Fruit fly (Drosophila melanogaster): ENCODE measurements around the gene Pde9.

dm6 chrX:12801357-12801756 lies 95.8 kb downstream of the Pde9 start, which contains the start of gene Nep6:
- TF ChIP-seq tai (GFP tag; optimal IDR thresholded peaks at IDR 0.05) = no peak
- no peak for TF ChIP-seq Sp1 (GFP tag; optimal IDR thresholded peaks at IDR 0.05)
- no peak for TF ChIP-seq GATAd (GFP tag; optimal IDR thresholded peaks at IDR 0.05)
- no peak for TF ChIP-seq psq (GFP tag; optimal IDR thresholded peaks at IDR 0.05)
